Fruit fly (Drosophila melanogaster) whole organism, pupa: ENCODE measurements around the gene Dbp73D.

Experiments used
- CG10348 ChIP-seq: fragments of 200-800 bp; sonication (Bioruptor generic); IDR thresholded peaks from 2 replicates; pipeline ENCODE4 v1.3.6; 2022; ENCODE audit warnings: missing biosample characterization, missing genetic modification characterization
- CG12605 ChIP-seq: fragments of 200-800 bp; sonication (Bioruptor generic); IDR thresholded peaks from 2 replicates; pipeline ENCODE4 v1.3.6; 2022; ENCODE audit warnings: missing biosample characterization, missing genetic modification characterization
- CG14655 ChIP-seq: fragments of 200-800 bp; sonication (Bioruptor generic); optimal IDR thresholded peaks from 3 replicates; lab custom pipeline; 2017; ENCODE audit warnings: mild to moderate bottlenecking, missing biosample characterization, missing genetic modification reagents, missing genetic modification characterization
- CG17806 ChIP-seq: fragments of 200-800 bp; sonication (Bioruptor generic); optimal IDR thresholded peaks from 2 replicates; lab custom pipeline; 2018; ENCODE audit warnings: missing biosample characterization, mild to moderate bottlenecking, missing genetic modification characterization, moderate library complexity
- CG32121 ChIP-seq: fragments of 200-800 bp; sonication (Bioruptor generic); IDR thresholded peaks from 2 replicates; pipeline ENCODE4 v1.3.6; 2022; ENCODE audit warnings: missing biosample characterization, missing genetic modification characterization
- CG34367 ChIP-seq: fragments of 200-800 bp; sonication (Bioruptor generic); optimal IDR thresholded peaks from 2 replicates; lab custom pipeline; 2018; ENCODE audit warnings: missing biosample characterization, mild to moderate bottlenecking, missing genetic modification characterization
- CG4496 ChIP-seq: fragments of 200-800 bp; sonication (Bioruptor generic); IDR thresholded peaks from 3 replicates; pipeline ENCODE4 v1.3.6; 2022; ENCODE audit warnings: missing biosample characterization, missing genetic modification characterization
- CG8159 ChIP-seq: fragments of 200-800 bp; sonication (Bioruptor generic); optimal IDR thresholded peaks from 3 replicates; lab custom pipeline; 2018; ENCODE audit warnings: missing biosample characterization, mild to moderate bottlenecking, missing genetic modification characterization, moderate library complexity
- CG8301 ChIP-seq: fragments of 200-800 bp; sonication (Bioruptor generic); optimal IDR thresholded peaks from 2 replicates; lab custom pipeline; 2018; ENCODE audit warnings: missing biosample characterization, mild to moderate bottlenecking, missing genetic modification characterization
- CG9948 ChIP-seq: fragments of 200-800 bp; sonication (Bioruptor generic); optimal IDR thresholded peaks from 2 replicates; lab custom pipeline; 2018; ENCODE audit warnings: missing biosample characterization, mild to moderate bottlenecking, missing genetic modification characterization, moderate library complexity
- D1 ChIP-seq: fragments of 200-800 bp; sonication (Bioruptor generic); optimal IDR thresholded peaks from 2 replicates; lab custom pipeline; 2018; ENCODE audit warnings: missing biosample characterization, mild to moderate bottlenecking, missing genetic modification characterization, moderate library complexity
- EcR ChIP-seq: fragments of 200-800 bp; sonication (Bioruptor generic); optimal IDR thresholded peaks from 3 replicates; lab custom pipeline; 2019; ENCODE audit warnings: missing biosample characterization, missing genetic modification characterization, mild to moderate bottlenecking, moderate library complexity, missing genetic modification reagents
- Ets98B ChIP-seq: fragments of 200-800 bp; sonication (Bioruptor generic); IDR thresholded peaks from 2 replicates; pipeline ENCODE4 v1.3.6; 2022; ENCODE audit warnings: missing biosample characterization, missing genetic modification characterization
- Pif1A ChIP-seq: fragments of 200-800 bp; sonication (Bioruptor generic); optimal IDR thresholded peaks from 3 replicates; lab custom pipeline; 2016; ENCODE audit warnings: missing biosample characterization, missing genetic modification characterization
- Pif1B ChIP-seq: fragments of 200-800 bp; sonication (Bioruptor generic); optimal IDR thresholded peaks from 3 replicates; lab custom pipeline; 2016; ENCODE audit warnings: missing biosample characterization, missing genetic modification characterization
- Snoo ChIP-seq: fragments of 200-800 bp; sonication (Bioruptor generic); optimal IDR thresholded peaks from 3 replicates; lab custom pipeline; 2017; ENCODE audit warnings: missing biosample characterization, mild to moderate bottlenecking, missing genetic modification characterization, inconsistent platforms
- fd96Ca ChIP-seq: fragments of 200-800 bp; sonication (Bioruptor generic); IDR thresholded peaks from 3 replicates; pipeline ENCODE4 v1.3.6; 2022; ENCODE audit warnings: missing biosample characterization, missing genetic modification characterization
- gl ChIP-seq: fragments of 200-800 bp; sonication (Bioruptor generic); optimal IDR thresholded peaks from 2 replicates; lab custom pipeline; 2018; ENCODE audit warnings: missing biosample characterization, mild to moderate bottlenecking, missing genetic modification characterization

Gene Dbp73D

dm6 chr3L:16690055-16690454, 40.6 kb downstream of the Dbp73D start:
- TF ChIP-seq Pif1B: no peak

- TF ChIP-seq CG8159: no peak
- TF ChIP-seq CG12605 (GFP tag; lab: Robert Waterston, UW): no peak
- 0 out of 3 replicates have a peak, but pooled peaks have one; percentile 13 for TF ChIP-seq fd96Ca (GFP tag; lab: Robert Waterston, UW)
- TF ChIP-seq Pif1A (GFP tag; lab: Kevin White, UChicago): no peak
- TF ChIP-seq Snoo (tag; lab: Kevin White, UChicago): no peak
- TF ChIP-seq CG17806 (tag; lab: Kevin White, UChicago): no peak
- TF ChIP-seq gl: peak; percentile 4
- TF ChIP-seq CG32121 (GFP tag; lab: Robert Waterston, UW): no peak
- no peak for TF ChIP-seq D1 (tag; lab: Kevin White, UChicago)
Measured at dm6 chr3L:16689491-16689890, 41.1 kb downstream of the Dbp73D start.

- TF ChIP-seq CG14655 (peak; percentile 66), CG32121 (GFP tag; lab: Robert Waterston, UW) (peak; percentile 31; the same call in 1 of the 2 replicates), CG8301 (tag; lab: Kevin White, UChicago) (peak; percentile 57), Pif1A (GFP tag; lab: Kevin White, UChicago) (no peak), EcR (GFP tag; lab: Kevin White, UChicago) (peak; percentile 29), Snoo (tag; lab: Kevin White, UChicago) (no peak), CG34367 (peak; percentile 12)
Measured at dm6 chr3L:16683007-16683406, 47.6 kb downstream of the Dbp73D start.

- TF ChIP-seq EcR (GFP tag; lab: Kevin White, UChicago) (no peak), fd96Ca (GFP tag; lab: Robert Waterston, UW) (no peak), CG12605 (GFP tag; lab: Robert Waterston, UW) (no peak), D1 (tag; lab: Kevin White, UChicago) (no peak), CG34367 (no peak), CG4496 (GFP tag; lab: Robert Waterston, UW) (no peak), CG8159 (no peak), CG8301 (tag; lab: Kevin White, UChicago) (no peak), gl (no peak), Ets98B (no peak), Pif1B (no peak), CG14655 (no peak), Snoo (tag; lab: Kevin White, UChicago) (no peak), CG10348 (GFP tag; lab: Robert Waterston, UW) (no peak), CG17806 (tag; lab: Kevin White, UChicago) (no peak), CG9948 (tag; lab: Kevin White, UChicago) (no peak)
Measured at dm6 chr3L:16682371-16682770, 48.2 kb downstream of the Dbp73D start.

- TF ChIP-seq CG17806 (tag; lab: Kevin White, UChicago) (no peak), CG10348 (GFP tag; lab: Robert Waterston, UW) (no peak), Pif1B (no peak)
Measured at dm6 chr3L:16679492-16680120, 51.0 kb downstream of the Dbp73D start.
